Worm (Caenorhabditis elegans): Measurements from ENCODE around the gene T03E6.9.

- TF ChIP-seq ama-1 (optimal IDR thresholded peaks at IDR 0.05) (no peak), tbx-11 (GFP tag; IDR thresholded peaks at IDR 0.05) (no peak), F13C5.2 (tag; optimal IDR thresholded peaks at IDR 0.05) (no peak), hnd-1 (tag; optimal IDR thresholded peaks at IDR 0.05) (no peak), tbx-37 (GFP tag; conservative IDR thresholded peaks at IDR 0.05) (no peak), hmbx-1 (tag; optimal IDR thresholded peaks at IDR 0.05) (no peak), ets-7 (tag; optimal IDR thresholded peaks at IDR 0.05) (no peak), B0310.2 (tag; optimal IDR thresholded peaks at IDR 0.05) (no peak), aly-1 (tag; optimal IDR thresholded peaks at IDR 0.05) (no peak), scrt-1 (GFP tag; IDR thresholded peaks at IDR 0.05) (no peak)
Observed at ce11 chrV:16620874-16621273, 20.4 kb upstream of the T03E6.9 start, which contains the start of gene Y70C5A.3.
